Worm (Caenorhabditis elegans): ENCODE data around the gene tac-1.

ce11 chrII:14706479-14706878 lies 47.2 kb downstream of the tac-1 start:
- TF ChIP-seq ama-1 (optimal IDR thresholded peaks at IDR 0.05) (no peak), ama-1 (GFP tag; optimal IDR thresholded peaks at IDR 0.05) (no peak), cebp-2 (GFP tag; IDR thresholded peaks at IDR 0.05) (no peak), snpc-4 (GFP tag; optimal IDR thresholded peaks at IDR 0.05) (no peak), snpc-4 (tag; optimal IDR thresholded peaks at IDR 0.05) (no peak), lin-26 (GFP tag; IDR thresholded peaks at IDR 0.05) (no peak), let-526 (GFP tag; IDR thresholded peaks at IDR 0.05) (no peak), nfya-1 (tag; optimal IDR thresholded peaks at IDR 0.05; ENCODE audit: borderline replicate concordance, insufficient read depth) (no peak), hlh-12 (tag; optimal IDR thresholded peaks at IDR 0.05) (no peak), mes-4 (tag; optimal IDR thresholded peaks at IDR 0.05) (no peak), lin-35 (GFP tag; optimal IDR thresholded peaks at IDR 0.05) (no peak), lag-1 (GFP tag; IDR thresholded peaks at IDR 0.05) (no peak), zim-3 (tag; optimal IDR thresholded peaks at IDR 0.05) (no peak), Y79H2A.3 (GFP tag; conservative IDR thresholded peaks at IDR 0.05) (no peak), B0261.1 (tag; optimal IDR thresholded peaks at IDR 0.05) (no peak)
